Worm (Caenorhabditis elegans) whole organism, L1 larva: Measurements from ENCODE around the gene F58E6.5.

Experiments used
- aly-2 ChIP-seq: fragments of 150-350 bp; optimal IDR thresholded peaks from 2 replicates; lab custom pipeline; 2014; ENCODE audit warnings: missing biosample characterization, missing genetic modification characterization
- ama-1 ChIP-seq: fragments of 150-350 bp; optimal IDR thresholded peaks from 2 replicates; lab custom pipeline; 2014
- blmp-1 ChIP-seq: fragments of 150-350 bp; optimal IDR thresholded peaks from 2 replicates; lab custom pipeline; 2014; ENCODE audit warnings: missing biosample characterization, missing genetic modification characterization
- ceh-63 ChIP-seq: fragments of 200-800 bp; sonication (Bioruptor generic); optimal IDR thresholded peaks from 2 replicates; lab custom pipeline; 2018; ENCODE audit warnings: mild to moderate bottlenecking, missing genetic modification characterization, missing compliant biosample characterization
- ceh-82 ChIP-seq, 3 experiments: fragments of 150-350 bp in 1 of 3; sonication (generic microtip) in 2 of 3; optimal IDR thresholded peaks; 2 replicates each; lab custom pipeline; 2014 to 2017; ENCODE audit warnings: missing biosample characterization in 3 of 3, missing genetic modification characterization in 3 of 3
- ceh-90 ChIP-seq: sonication (generic microtip); optimal IDR thresholded peaks from 2 replicates; lab custom pipeline; 2016; ENCODE audit warnings: missing genetic modification characterization, missing compliant biosample characterization
- dpl-1 ChIP-seq, 3 experiments: fragments of 150-350 bp in 2 of 3; sonication (generic microtip) in 1 of 3; optimal IDR thresholded peaks; 2 replicates each; lab custom pipeline; 2014 to 2017; ENCODE audit warnings: missing biosample characterization in 3 of 3, missing genetic modification characterization in 3 of 3, missing genetic modification reagents in 3 of 3
- efl-1 ChIP-seq, 4 experiments: fragments of 150-350 bp; optimal IDR thresholded peaks in 3 of 4; peaks in 1 of 4; 1 replicate in 1 of 4; 2 replicates in 3 of 4; lab custom pipeline; 2014; ENCODE audit warnings: missing biosample characterization in 2 of 4, missing genetic modification characterization in 2 of 4, missing genetic modification reagents in 2 of 4
- efl-3 ChIP-seq: fragments of 200-800 bp; sonication (Bioruptor generic); optimal IDR thresholded peaks from 2 replicates; lab custom pipeline; 2018; ENCODE audit warnings: mild to moderate bottlenecking, missing genetic modification characterization, missing compliant biosample characterization
- egl-13 ChIP-seq: sonication (generic microtip); optimal IDR thresholded peaks from 2 replicates; lab custom pipeline; 2016; ENCODE audit warnings: missing genotype, missing genetic modification reagents, missing genetic modification characterization, missing compliant biosample characterization
- elt-2 ChIP-seq: sonication (generic microtip); optimal IDR thresholded peaks from 2 replicates; lab custom pipeline; 2016; ENCODE audit warnings: missing genetic modification characterization, mild to moderate bottlenecking, inconsistent platforms, missing compliant biosample characterization, missing genetic modification reagents
- fkh-4 ChIP-seq: sonication (generic microtip); optimal IDR thresholded peaks from 2 replicates; lab custom pipeline; 2016; ENCODE audit warnings: missing compliant biosample characterization, missing genetic modification characterization, borderline replicate concordance
- fkh-8 ChIP-seq: sonication (generic microtip); optimal IDR thresholded peaks from 2 replicates; lab custom pipeline; 2016; ENCODE audit warnings: mild to moderate bottlenecking, missing genetic modification characterization, missing compliant biosample characterization
- fos-1 ChIP-seq: fragments of 150-350 bp; optimal IDR thresholded peaks from 2 replicates; lab custom pipeline; 2014; ENCODE audit warnings: missing biosample characterization, missing genetic modification characterization
- grh-1 ChIP-seq: fragments of 200-800 bp; sonication (Bioruptor generic); IDR thresholded peaks from 2 replicates; pipeline ENCODE4 v1.3.6; 2022; ENCODE audit warnings: missing genetic modification reagents, missing genetic modification characterization, missing compliant biosample characterization
- hlh-17 ChIP-seq: fragments of 200-800 bp; sonication (Bioruptor generic); optimal IDR thresholded peaks from 2 replicates; lab custom pipeline; 2018; ENCODE audit warnings: missing genetic modification characterization, mild to moderate bottlenecking, missing compliant biosample characterization, moderate library complexity, borderline replicate concordance
- irx-1 ChIP-seq: sonication (generic microtip); optimal IDR thresholded peaks from 2 replicates; lab custom pipeline; 2016; ENCODE audit warnings: missing genetic modification characterization, missing compliant biosample characterization
- isw-1 ChIP-seq: fragments of 200-800 bp; sonication (Bioruptor generic); IDR thresholded peaks from 2 replicates; pipeline ENCODE4 v1.3.6; 2022; ENCODE audit warnings: missing genetic modification characterization, missing compliant biosample characterization
- jun-1 ChIP-seq: fragments of 150-350 bp; optimal IDR thresholded peaks from 2 replicates; lab custom pipeline; 2014; ENCODE audit warnings: missing biosample characterization, missing genetic modification reagents, missing genetic modification characterization
- lin-14 ChIP-seq: fragments of 200-800 bp; sonication (Bioruptor generic); optimal IDR thresholded peaks from 2 replicates; lab custom pipeline; 2018; ENCODE audit warnings: mild to moderate bottlenecking, missing genetic modification characterization, moderate library complexity, missing compliant biosample characterization
- lin-35 ChIP-seq, 2 experiments: fragments of 150-350 bp; optimal IDR thresholded peaks; 2 replicates each; lab custom pipeline; 2014; ENCODE audit warnings: missing biosample characterization in 2 of 2, missing genetic modification characterization in 2 of 2, missing genetic modification reagents in 2 of 2
- lir-3 ChIP-seq: sonication (generic microtip); optimal IDR thresholded peaks from 2 replicates; lab custom pipeline; 2016; ENCODE audit warnings: mild to moderate bottlenecking, missing genetic modification characterization, moderate library complexity, missing compliant biosample characterization; ENCODE audit not compliant: poor library complexity
- lsy-2 ChIP-seq, 2 experiments: fragments of 150-350 bp; optimal IDR thresholded peaks; 2 replicates each; lab custom pipeline; 2014; ENCODE audit warnings: missing biosample characterization in 2 of 2, missing genetic modification characterization in 2 of 2
- mef-2 ChIP-seq: fragments of 150-350 bp; optimal IDR thresholded peaks from 2 replicates; lab custom pipeline; 2014; ENCODE audit warnings: missing biosample characterization, missing genetic modification characterization
- mep-1 ChIP-seq: fragments of 150-350 bp; optimal IDR thresholded peaks from 2 replicates; lab custom pipeline; 2014; ENCODE audit warnings: missing biosample characterization, missing genetic modification characterization
- nhr-11 ChIP-seq: fragments of 150-350 bp; optimal IDR thresholded peaks from 2 replicates; lab custom pipeline; 2014; ENCODE audit warnings: missing biosample characterization, missing genetic modification characterization
- nhr-12 ChIP-seq: sonication (generic microtip); optimal IDR thresholded peaks from 2 replicates; lab custom pipeline; 2017; ENCODE audit warnings: missing biosample characterization, missing genetic modification characterization
- nhr-20 ChIP-seq: sonication (generic microtip); optimal IDR thresholded peaks from 2 replicates; lab custom pipeline; 2016; ENCODE audit warnings: mild to moderate bottlenecking, missing genetic modification characterization, missing compliant biosample characterization
- nhr-237 ChIP-seq: fragments of 150-350 bp; optimal IDR thresholded peaks from 2 replicates; lab custom pipeline; 2014; ENCODE audit warnings: missing biosample characterization, missing genetic modification characterization
- nhr-28 ChIP-seq: fragments of 150-350 bp; optimal IDR thresholded peaks from 2 replicates; lab custom pipeline; 2014; ENCODE audit warnings: missing biosample characterization, missing genetic modification characterization
- nhr-71 ChIP-seq: sonication (generic microtip); optimal IDR thresholded peaks from 2 replicates; lab custom pipeline; 2016; ENCODE audit warnings: mild to moderate bottlenecking, missing genetic modification characterization, moderate library complexity, missing compliant biosample characterization
- nhr-76 ChIP-seq: sonication (generic microtip); optimal IDR thresholded peaks from 2 replicates; lab custom pipeline; 2017; ENCODE audit warnings: missing biosample characterization, missing genetic modification characterization
- nhr-85 ChIP-seq: sonication (generic microtip); peaks from one replicate; lab custom pipeline; 2016; ENCODE audit warnings: missing genetic modification characterization, inconsistent platforms, missing compliant biosample characterization
- pax-3 ChIP-seq: fragments of 200-800 bp; sonication (Bioruptor generic); optimal IDR thresholded peaks from 2 replicates; lab custom pipeline; 2018; ENCODE audit warnings: mild to moderate bottlenecking, missing genetic modification characterization, moderate library complexity, missing compliant biosample characterization
- pqm-1 ChIP-seq: sonication (generic microtip); optimal IDR thresholded peaks from 3 replicates; lab custom pipeline; 2017; ENCODE audit warnings: missing biosample characterization, missing genetic modification characterization
- skn-1 ChIP-seq: fragments of 150-350 bp; optimal IDR thresholded peaks from 2 replicates; lab custom pipeline; 2014; ENCODE audit warnings: missing biosample characterization, missing genetic modification characterization
- snu-23 ChIP-seq: sonication (generic microtip); optimal IDR thresholded peaks from 2 replicates; lab custom pipeline; 2016; ENCODE audit warnings: missing genetic modification characterization, missing compliant biosample characterization
- sox-4 ChIP-seq: sonication (generic microtip); optimal IDR thresholded peaks from 2 replicates; lab custom pipeline; 2016; ENCODE audit warnings: missing genetic modification characterization, missing compliant biosample characterization
- sptf-1 ChIP-seq: fragments of 150-350 bp; optimal IDR thresholded peaks from 2 replicates; lab custom pipeline; 2014; ENCODE audit warnings: missing biosample characterization, missing genetic modification characterization
- swsn-7 ChIP-seq: sonication (generic microtip); optimal IDR thresholded peaks from 2 replicates; lab custom pipeline; 2016; ENCODE audit warnings: missing genetic modification characterization, missing compliant biosample characterization
- unc-130 ChIP-seq: fragments of 150-350 bp; optimal IDR thresholded peaks from 2 replicates; lab custom pipeline; 2017; ENCODE audit warnings: missing biosample characterization, missing genetic modification characterization, inconsistent platforms
- unc-30 ChIP-seq: sonication (generic microtip); optimal IDR thresholded peaks from 2 replicates; lab custom pipeline; 2017; ENCODE audit warnings: missing biosample characterization, missing genetic modification characterization
- vab-15 ChIP-seq: sonication (generic microtip); optimal IDR thresholded peaks from 2 replicates; lab custom pipeline; 2017; ENCODE audit warnings: missing genotype, mild to moderate bottlenecking, missing genetic modification characterization, missing compliant biosample characterization
- zag-1 ChIP-seq: fragments of 150-350 bp; optimal IDR thresholded peaks from 2 replicates; lab custom pipeline; 2014; ENCODE audit warnings: missing biosample characterization, missing genetic modification characterization
- ztf-4 ChIP-seq: fragments of 150-350 bp; optimal IDR thresholded peaks from 2 replicates; lab custom pipeline; 2014; ENCODE audit warnings: missing biosample characterization, missing genetic modification characterization

F58E6.5 gene

ce11 chrV:9733920-9734454, 20.4 kb downstream of the F58E6.5 start, which contains the start of gene cal-7:
Gene cal-7 (plus strand): TSS chrV:9734103.
- peak; percentile 1 for TF ChIP-seq egl-13
- peak in 1 of 2 experiments; percentile 24 for TF ChIP-seq lsy-2 (tag; optimal IDR thresholded peaks at IDR 0.05; lab: Kevin White, UChicago)
- no peak for TF ChIP-seq lir-3 (tag; lab: Kevin White, UChicago)
- TF ChIP-seq fkh-8 = peak; percentile 2
- TF ChIP-seq nhr-71 = peak; percentile 5
- peak; percentile 10 for TF ChIP-seq aly-2
- no peak for TF ChIP-seq isw-1 (GFP tag; lab: Robert Waterston, UW)
- TF ChIP-seq lin-35 (GFP tag; optimal IDR thresholded peaks at IDR 0.05; lab: Kevin White, UChicago) = no peak
- peak; percentile 35 for TF ChIP-seq ztf-4
- TF ChIP-seq, all 84 proteins: peak for 6

DNA sequence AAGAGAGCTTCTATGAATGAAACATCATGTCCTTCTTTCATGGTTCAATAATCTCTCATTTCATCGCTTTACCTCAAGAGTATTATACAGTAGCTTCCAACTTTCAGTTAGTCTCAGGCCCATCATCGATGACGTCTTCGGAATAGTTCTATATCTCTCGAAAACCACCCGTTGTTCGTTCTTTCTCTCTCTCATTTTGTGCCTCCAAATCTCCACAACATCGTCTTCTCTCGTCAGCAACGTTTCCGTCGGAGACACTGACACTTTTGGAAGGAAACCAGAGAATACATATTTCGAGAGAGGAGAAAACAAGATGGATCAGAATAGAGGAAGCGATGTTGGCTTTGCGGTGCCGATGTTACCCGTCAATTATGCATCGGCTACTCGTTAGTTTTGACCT, 22.5 kb downstream of the F58E6.5 start:
- TF ChIP-seq lin-14 (GFP tag; lab: Kevin White, UChicago) = peak; percentile 62
- TF ChIP-seq unc-130 (tag; lab: Kevin White, UChicago) = no peak
- TF ChIP-seq nhr-20 = no peak
- peak; percentile 20 for TF ChIP-seq mep-1 (tag; lab: Kevin White, UChicago)
- no peak for TF ChIP-seq elt-2
- TF ChIP-seq ceh-82 (tag; optimal IDR thresholded peaks at IDR 0.05; lab: Kevin White, UChicago) = peak in 1 of 3 experiments; percentile 43
- no peak for TF ChIP-seq jun-1 (tag; lab: Kevin White, UChicago)
- TF ChIP-seq efl-1 (optimal IDR thresholded peaks at IDR 0.05; lab: Kevin White, UChicago) = no peak
- TF ChIP-seq efl-1 (GFP tag; optimal IDR thresholded peaks at IDR 0.05 in 1 of 2; lab: Kevin White, UChicago) = peak in 1 of 2 experiments; percentile 90
- TF ChIP-seq lsy-2 (tag; optimal IDR thresholded peaks at IDR 0.05; lab: Kevin White, UChicago) = peak in 1 of 2 experiments; percentile 37
- no peak for TF ChIP-seq unc-30 (tag; lab: Kevin White, UChicago)
- no peak for TF ChIP-seq ceh-63
- TF ChIP-seq sox-4 (tag; lab: Kevin White, UChicago) = no peak
- TF ChIP-seq zag-1 = no peak
- no peak for TF ChIP-seq ceh-90 (tag; lab: Kevin White, UChicago)
- no peak for TF ChIP-seq nhr-76 (tag; lab: Kevin White, UChicago)
- peak; percentile 71 for TF ChIP-seq blmp-1
- TF ChIP-seq grh-1 (GFP tag; lab: Robert Waterston, UW) = no peak
- TF ChIP-seq nhr-12 = no peak
- TF ChIP-seq pax-3 = no peak
- no peak for TF ChIP-seq fkh-8

- peak; percentile 90 for TF ChIP-seq isw-1 (GFP tag; lab: Robert Waterston, UW)
- TF ChIP-seq sptf-1 (tag; lab: Kevin White, UChicago) = no peak
- TF ChIP-seq fkh-8 = peak; percentile 99
- peak; percentile 41 for TF ChIP-seq nhr-11 (tag; lab: Kevin White, UChicago)
- peak; percentile 87 for TF ChIP-seq irx-1 (tag; lab: Kevin White, UChicago)
- TF ChIP-seq nhr-237 (tag; lab: Kevin White, UChicago) = peak; percentile 59
- TF ChIP-seq fos-1 = peak; percentile 84
- TF ChIP-seq sox-4 (tag; lab: Kevin White, UChicago) = peak; percentile 87
- peak; percentile 96 for TF ChIP-seq vab-15 (tag; lab: Kevin White, UChicago)
- TF ChIP-seq ztf-4 = peak; percentile 88
- TF ChIP-seq dpl-1 (GFP tag; optimal IDR thresholded peaks at IDR 0.05; lab: Kevin White, UChicago) = peak; percentile 65 to 77 (median 68)
- peak; percentile 86 to 87 for TF ChIP-seq lin-35 (GFP tag; optimal IDR thresholded peaks at IDR 0.05; lab: Kevin White, UChicago)
- peak; percentile 82 for TF ChIP-seq mef-2 (tag; lab: Kevin White, UChicago)
- peak; percentile 86 for TF ChIP-seq egl-13
- no peak for TF ChIP-seq nhr-28 (tag; lab: Kevin White, UChicago)
- peak; percentile 80 for TF ChIP-seq skn-1 (tag; lab: Kevin White, UChicago)
- TF ChIP-seq swsn-7 = peak; percentile 98
- peak; percentile 76 for TF ChIP-seq mep-1 (tag; lab: Kevin White, UChicago)
- TF ChIP-seq snu-23 (GFP tag; lab: Kevin White, UChicago) = peak; percentile 99
- TF ChIP-seq unc-130 (tag; lab: Kevin White, UChicago) = peak; percentile 91
- TF ChIP-seq ceh-82 (tag; optimal IDR thresholded peaks at IDR 0.05; lab: Kevin White, UChicago) = peak; percentile 57 to 95 (median 83)
- TF ChIP-seq hlh-17 (GFP tag; lab: Kevin White, UChicago) = no peak
- peak; percentile 49 for TF ChIP-seq efl-3
- peak; percentile 40 for TF ChIP-seq fkh-4 (tag; lab: Kevin White, UChicago)
- TF ChIP-seq nhr-71 = peak; percentile 98
- TF ChIP-seq ama-1 = peak; percentile 100
- TF ChIP-seq pqm-1 = no peak
- peak; percentile 96 for TF ChIP-seq nhr-85
- TF ChIP-seq ceh-90 (tag; lab: Kevin White, UChicago) = no peak
These were observed 23.3 kb downstream of the F58E6.5 start for ce11 chrV:9730743-9731706.
